Fruit fly (Drosophila melanogaster) whole organism, wandering third instar larva: ENCODE data around the gene cv-c.

Experiments
- Abd-B ChIP-seq: fragments of >200 bp; optimal IDR thresholded peaks from 2 replicates; lab custom pipeline; 2017; ENCODE audit warnings: missing biosample characterization, missing genetic modification characterization
- CG32264 ChIP-seq: fragments of 200-800 bp; sonication (Bioruptor generic); optimal IDR thresholded peaks from 2 replicates; lab custom pipeline; 2016; ENCODE audit warnings: missing biosample characterization, missing genetic modification characterization
- CG9705 ChIP-seq: fragments of 200-800 bp; sonication (Bioruptor generic); optimal IDR thresholded peaks from 2 replicates; lab custom pipeline; 2018; ENCODE audit warnings: missing biosample characterization, mild to moderate bottlenecking, missing genetic modification characterization
- CrebA ChIP-seq: fragments of 200-800 bp; sonication (Bioruptor generic); optimal IDR thresholded peaks from 2 replicates; lab custom pipeline; 2016; ENCODE audit warnings: missing biosample characterization, mild to moderate bottlenecking, missing genetic modification characterization, borderline replicate concordance
- Dfd ChIP-seq: fragments of >200 bp; optimal IDR thresholded peaks from 2 replicates; lab custom pipeline; 2017; ENCODE audit warnings: missing biosample characterization, missing genetic modification characterization
- Dif ChIP-seq: fragments of 200-275, 200-300 bp; sonication (Bioruptor generic); optimal IDR thresholded peaks from 2 replicates; lab custom pipeline; 2018; ENCODE audit warnings: missing biosample characterization, missing genetic modification characterization; ENCODE audit not compliant: partially characterized antibody
- GATAd ChIP-seq: sonication (Bioruptor generic); optimal IDR thresholded peaks from 2 replicates; lab custom pipeline; 2016; ENCODE audit warnings: missing biosample characterization, missing genetic modification characterization
- HLH106 ChIP-seq: fragments of 200-800 bp; optimal IDR thresholded peaks from 3 replicates; lab custom pipeline; 2019; ENCODE audit warnings: missing biosample characterization, mild to moderate bottlenecking, missing genetic modification characterization, moderate library complexity
- Hnf4 ChIP-seq: fragments of 200-800 bp; sonication (Bioruptor generic); optimal IDR thresholded peaks from 2 replicates; lab custom pipeline; 2016; ENCODE audit warnings: missing biosample characterization, mild to moderate bottlenecking, missing genetic modification characterization
- Hr78 ChIP-seq: fragments of >200 bp; optimal IDR thresholded peaks from 2 replicates; lab custom pipeline; 2017; ENCODE audit warnings: missing biosample characterization, missing genetic modification characterization
- Hr83 ChIP-seq: fragments of 200-300 bp; sonication (Bioruptor generic); optimal IDR thresholded peaks from 2 replicates; lab custom pipeline; 2016; ENCODE audit warnings: missing biosample characterization, mild to moderate bottlenecking, missing genetic modification characterization, moderate library complexity; ENCODE audit not compliant: poor library complexity, severe bottlenecking
- Jra ChIP-seq: sonication (Bioruptor generic); optimal IDR thresholded peaks from 2 replicates; lab custom pipeline; 2016; ENCODE audit warnings: missing biosample characterization, missing genetic modification characterization
- Mio ChIP-seq: sonication (Bioruptor generic); optimal IDR thresholded peaks from 2 replicates; lab custom pipeline; 2016; ENCODE audit warnings: missing biosample characterization, missing genetic modification characterization
- Myc ChIP-seq: fragments of >200 bp; optimal IDR thresholded peaks from 2 replicates; lab custom pipeline; 2017
- N ChIP-seq: fragments of >200 bp; optimal IDR thresholded peaks from 2 replicates; lab custom pipeline; 2018; ENCODE audit warnings: missing biosample characterization, missing external identifiers, missing genetic modification characterization
- OdsH ChIP-seq: fragments of 200-800 bp; sonication (Bioruptor generic); optimal IDR thresholded peaks from 2 replicates; lab custom pipeline; 2016; ENCODE audit warnings: missing biosample characterization, mild to moderate bottlenecking, missing genetic modification characterization
- Rel ChIP-seq, 2 experiments: fragments of 200-800 bp; sonication (Bioruptor generic) in 1 of 2; optimal IDR thresholded peaks; 2 replicates in 1 of 2; 3 replicates in 1 of 2; lab custom pipeline; 2016 to 2019; ENCODE audit warnings: mild to moderate bottlenecking in 2 of 2, missing biosample characterization in 2 of 2, missing genetic modification characterization in 2 of 2, moderate library complexity in 1 of 2
- Sp1 ChIP-seq: fragments of 200-800 bp; sonication (Bioruptor generic); optimal IDR thresholded peaks from 3 replicates; lab custom pipeline; 2019; ENCODE audit warnings: missing biosample characterization, mild to moderate bottlenecking, missing genetic modification characterization, moderate library complexity
- Vsx2 ChIP-seq: fragments of 200-300, 225-300 bp; sonication (Bioruptor generic); optimal IDR thresholded peaks from 2 replicates; lab custom pipeline; 2018; ENCODE audit warnings: missing biosample characterization, missing genetic modification characterization; ENCODE audit not compliant: partially characterized antibody
- br ChIP-seq: fragments of 200-800 bp; sonication (Bioruptor generic); optimal IDR thresholded peaks from 2 replicates; lab custom pipeline; 2016; ENCODE audit warnings: missing biosample characterization, missing genetic modification characterization
- brk ChIP-seq: fragments of 200-800 bp; sonication (Bioruptor generic); optimal IDR thresholded peaks from 2 replicates; lab custom pipeline; 2016; ENCODE audit warnings: missing biosample characterization, mild to moderate bottlenecking, missing genetic modification characterization
- dl ChIP-seq, 2 experiments: fragments of 175-275, 200-275 bp in 1 of 2; fragments of 200-275 bp in 1 of 2; sonication (Bioruptor generic); optimal IDR thresholded peaks; lab custom pipeline; 2018; ENCODE audit warnings: mild to moderate bottlenecking in 2 of 2, missing biosample characterization in 2 of 2, missing genetic modification characterization in 2 of 2, moderate library complexity in 2 of 2; ENCODE audit not compliant: partially characterized antibody in 2 of 2, insufficient read depth in 1 of 2
- dmrt93B ChIP-seq: fragments of 200-800 bp; sonication (Bioruptor generic); optimal IDR thresholded peaks from 2 replicates; lab custom pipeline; 2018; ENCODE audit warnings: missing biosample characterization, mild to moderate bottlenecking, missing genetic modification characterization
- dsf ChIP-seq: sonication (Bioruptor generic); optimal IDR thresholded peaks from 2 replicates; lab custom pipeline; 2016; ENCODE audit warnings: missing biosample characterization, missing genetic modification characterization, borderline replicate concordance
- ey ChIP-seq: fragments of 200-800 bp; sonication (Bioruptor generic); optimal IDR thresholded peaks from 2 replicates; lab custom pipeline; 2016; ENCODE audit warnings: missing biosample characterization, missing genetic modification characterization
- foxo ChIP-seq, 2 experiments: fragments of 200-800 bp; sonication (Bioruptor generic); optimal IDR thresholded peaks; 2 replicates in 1 of 2; 3 replicates in 1 of 2; lab custom pipeline; 2016 to 2017; ENCODE audit warnings: missing biosample characterization in 2 of 2, missing genetic modification characterization in 2 of 2
- fru ChIP-seq: fragments of 200-800 bp; sonication (Bioruptor generic); optimal IDR thresholded peaks from 3 replicates; lab custom pipeline; 2016; ENCODE audit warnings: missing biosample characterization, mild to moderate bottlenecking, missing genetic modification characterization
- h ChIP-seq: fragments of 200-800 bp; sonication (Bioruptor generic); optimal IDR thresholded peaks from 3 replicates; lab custom pipeline; 2016; ENCODE audit warnings: missing biosample characterization, mild to moderate bottlenecking, missing genetic modification characterization
- jim ChIP-seq: fragments of 175-275, 200-325 bp; sonication (Bioruptor generic); optimal IDR thresholded peaks from 2 replicates; lab custom pipeline; 2016; ENCODE audit warnings: missing biosample characterization, mild to moderate bottlenecking, missing genetic modification characterization
- lola ChIP-seq: fragments of >200 bp; optimal IDR thresholded peaks from 2 replicates; lab custom pipeline; 2017; ENCODE audit warnings: missing biosample characterization, missing genetic modification characterization
- pan ChIP-seq: fragments of >200 bp; optimal IDR thresholded peaks from 2 replicates; lab custom pipeline; 2017
- psq ChIP-seq: fragments of 200-800 bp; sonication (Bioruptor generic); optimal IDR thresholded peaks from 3 replicates; lab custom pipeline; 2017; ENCODE audit warnings: missing biosample characterization, mild to moderate bottlenecking, missing genetic modification characterization, moderate library complexity
- rgr ChIP-seq: fragments of 200-800 bp; sonication (Bioruptor generic); optimal IDR thresholded peaks from 3 replicates; lab custom pipeline; 2016; ENCODE audit warnings: missing biosample characterization, mild to moderate bottlenecking, missing genetic modification characterization
- sage ChIP-seq: fragments of 200-800 bp; sonication (Bioruptor generic); optimal IDR thresholded peaks from 2 replicates; lab custom pipeline; 2016; ENCODE audit warnings: missing biosample characterization, mild to moderate bottlenecking, missing genetic modification characterization
- sv ChIP-seq: fragments of 200-800 bp; sonication (Bioruptor generic); optimal IDR thresholded peaks from 3 replicates; lab custom pipeline; 2016; ENCODE audit warnings: missing biosample characterization, missing genetic modification characterization
- tai ChIP-seq: sonication (Bioruptor generic); optimal IDR thresholded peaks from 2 replicates; lab custom pipeline; 2016; ENCODE audit warnings: missing biosample characterization, missing genetic modification characterization
- usp ChIP-seq: fragments of >200 bp; optimal IDR thresholded peaks from 2 replicates; lab custom pipeline; 2017; ENCODE audit warnings: missing biosample characterization, missing genetic modification characterization
- woc ChIP-seq: sonication (Bioruptor generic); optimal IDR thresholded peaks from 2 replicates; lab custom pipeline; 2016; ENCODE audit warnings: missing biosample characterization, mild to moderate bottlenecking, missing genetic modification characterization

Gene cv-c

dm6 chr3R:14373828-14374217, 107.7 kb downstream of the cv-c start:
- TF ChIP-seq sage (GFP tag; lab: Kevin White, UChicago) (no peak), Vsx2 (GFP tag; lab: Kevin White, UChicago) (no peak), HLH106 (peak; percentile 54), N (GFP tag; lab: Kevin White, UChicago) (no peak), pan (lab: Kevin White, UChicago) (no peak)

DNA sequence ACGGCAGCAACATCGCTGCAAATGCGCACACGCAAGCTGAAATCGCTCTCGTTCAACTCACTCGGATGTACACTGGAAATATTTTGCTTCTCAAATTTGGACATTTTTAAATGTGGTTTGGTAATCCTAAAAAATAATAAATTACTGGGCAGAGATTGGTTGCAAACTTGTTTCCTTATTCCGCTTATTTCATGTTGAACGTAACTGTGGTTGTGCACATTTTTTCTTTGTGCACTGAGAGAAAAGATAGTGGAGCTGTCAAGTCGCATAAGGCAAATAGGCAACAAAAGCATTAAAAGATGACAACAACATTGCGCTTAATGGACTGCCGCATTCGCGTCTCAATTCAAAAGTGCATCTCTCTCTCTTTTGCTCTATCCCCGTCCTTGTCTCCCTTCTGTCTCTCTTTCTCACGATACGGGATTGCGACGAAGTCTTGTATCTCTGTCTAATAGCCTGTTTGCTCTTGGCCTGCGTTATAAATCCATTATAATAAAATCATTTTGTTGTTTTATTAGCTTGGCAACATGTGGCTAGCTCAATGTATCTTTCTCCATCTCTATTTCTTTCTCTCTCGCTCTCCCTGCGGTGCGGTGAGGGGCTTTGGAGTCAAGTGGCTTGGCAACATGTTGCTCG, 108.2 kb downstream of the cv-c start:
- TF ChIP-seq Sp1 (GFP tag; lab: Kevin White, UChicago) (peak; percentile 78), OdsH (peak; percentile 92), Hr83 (GFP tag; lab: Kevin White, UChicago) (no peak), h (GFP tag; lab: Kevin White, UChicago) (peak; percentile 79), psq (peak; percentile 81), CG32264 (GFP tag; lab: Kevin White, UChicago) (peak; percentile 36), Dif (GFP tag; lab: Kevin White, UChicago) (no peak), Rel (GFP tag; optimal IDR thresholded peaks at IDR 0.05; lab: Kevin White, UChicago) (peak; percentile 51), Rel (tag; optimal IDR thresholded peaks at IDR 0.05; lab: Kevin White, UChicago) (no peak), rgr (GFP tag; lab: Kevin White, UChicago) (peak; percentile 90), lola (GFP tag; lab: Kevin White, UChicago) (no peak), Dfd (GFP tag; lab: Kevin White, UChicago) (no peak), dmrt93B (GFP tag; lab: Kevin White, UChicago) (peak; percentile 57), jim (GFP tag; lab: Kevin White, UChicago) (no peak), dl (GFP tag; optimal IDR thresholded peaks at IDR 0.05; lab: Kevin White, UChicago; ENCODE audit: insufficient read depth in 1 of 2, partially characterized antibody in 2 of 2) (no peak), CG9705 (GFP tag; lab: Kevin White, UChicago) (no peak), ey (GFP tag; lab: Kevin White, UChicago) (peak; percentile 93), GATAd (GFP tag; lab: Kevin White, UChicago) (peak; percentile 12), sv (peak; percentile 93), sage (GFP tag; lab: Kevin White, UChicago) (peak; percentile 33), brk (GFP tag; lab: Kevin White, UChicago) (peak; percentile 71), br (GFP tag; lab: Kevin White, UChicago) (peak; percentile 82), foxo (GFP tag; optimal IDR thresholded peaks at IDR 0.05; lab: Kevin White, UChicago) (peak in 1 of 2 experiments; percentile 83), Hr78 (GFP tag; lab: Kevin White, UChicago) (no peak), usp (GFP tag; lab: Kevin White, UChicago) (no peak), Mio (GFP tag; lab: Kevin White, UChicago) (peak; percentile 65), tai (GFP tag; lab: Kevin White, UChicago) (peak; percentile 79), Myc (lab: Kevin White, UChicago) (peak; percentile 54), Jra (GFP tag; lab: Kevin White, UChicago) (peak; percentile 33), CrebA (GFP tag; lab: Kevin White, UChicago) (no peak), fru (peak; percentile 87), Vsx2 (GFP tag; lab: Kevin White, UChicago) (peak; percentile 4), dsf (GFP tag; lab: Kevin White, UChicago) (peak; percentile 42), pan (lab: Kevin White, UChicago) (no peak), N (GFP tag; lab: Kevin White, UChicago) (no peak), HLH106 (peak; percentile 53), Abd-B (GFP tag; lab: Kevin White, UChicago) (no peak), woc (GFP tag; lab: Kevin White, UChicago) (peak; percentile 52), Hnf4 (GFP tag; lab: Kevin White, UChicago) (peak; percentile 75)
